Fruit fly (Drosophila melanogaster): ENCODE data around the gene comt.

comt gene

dm6 chrX:13211357-13212137, 47.3 kb upstream of the comt start, which contains the start of gene sno (continued):
- no peak for TF ChIP-seq mirr (GFP tag; optimal IDR thresholded peaks at IDR 0.05)
- TF ChIP-seq klu (GFP tag; IDR thresholded peaks at IDR 0.05): no peak
- peak; percentile 67 for TF ChIP-seq tna (GFP tag; IDR thresholded peaks at IDR 0.05; ENCODE audit: partially characterized antibody)
- TF ChIP-seq HLH4C (GFP tag; IDR thresholded peaks at IDR 0.05; ENCODE audit: partially characterized antibody): peak; percentile 82
- TF ChIP-seq ken (GFP tag; IDR thresholded peaks at IDR 0.05): no peak
- peak; percentile 87 for TF ChIP-seq Scr (GFP tag; IDR thresholded peaks at IDR 0.05; ENCODE audit: partially characterized antibody)
- TF ChIP-seq Bdp1 (GFP tag; optimal IDR thresholded peaks at IDR 0.05): no peak
- no peak for TF ChIP-seq CG3838 (GFP tag; optimal IDR thresholded peaks at IDR 0.05)
- TF ChIP-seq CG16863 (GFP tag; optimal IDR thresholded peaks at IDR 0.05): no peak
- no peak for TF ChIP-seq Aef1 (GFP tag; IDR thresholded peaks at IDR 0.05)
- no peak for TF ChIP-seq prd (optimal IDR thresholded peaks at IDR 0.05)
- no peak for TF ChIP-seq prd (GFP tag; IDR thresholded peaks at IDR 0.05)
- TF ChIP-seq NC2α (GFP tag; optimal IDR thresholded peaks at IDR 0.05): no peak
- TF ChIP-seq ttk (GFP tag; IDR thresholded peaks at IDR 0.05): no peak
- no peak for TF ChIP-seq Antp (GFP tag; optimal IDR thresholded peaks at IDR 0.05)
- TF ChIP-seq wor (GFP tag; IDR thresholded peaks at IDR 0.05): no peak
- TF ChIP-seq CG12659 (GFP tag; optimal IDR thresholded peaks at IDR 0.05): peak; percentile 45
- TF ChIP-seq lov (optimal IDR thresholded peaks at IDR 0.05): no peak
- no peak for TF ChIP-seq lov (GFP tag; IDR thresholded peaks at IDR 0.05)
- no peak for TF ChIP-seq toy (GFP tag; IDR thresholded peaks at IDR 0.05)
- no peak for TF ChIP-seq org-1 (GFP tag; optimal IDR thresholded peaks at IDR 0.05)
- TF ChIP-seq CG30431 (GFP tag; optimal IDR thresholded peaks at IDR 0.05): no peak
- TF ChIP-seq HLH3B (GFP tag; IDR thresholded peaks at IDR 0.05): no peak
- no peak for TF ChIP-seq repo (GFP tag; optimal IDR thresholded peaks at IDR 0.05)
- no peak for TF ChIP-seq dmrt99B (tag; optimal IDR thresholded peaks at IDR 0.05)
- TF ChIP-seq CG15269 (tag; optimal IDR thresholded peaks at IDR 0.05): no peak
- TF ChIP-seq NK7.1 (GFP tag; optimal IDR thresholded peaks at IDR 0.05): no peak
- TF ChIP-seq CG10565 (GFP tag; optimal IDR thresholded peaks at IDR 0.05): no peak
- no peak for TF ChIP-seq CG5953 (GFP tag; IDR thresholded peaks at IDR 0.05)
- no peak for TF ChIP-seq yki (optimal IDR thresholded peaks at IDR 0.05)
- no peak for TF ChIP-seq CG12391 (tag; optimal IDR thresholded peaks at IDR 0.05)
- no peak for TF ChIP-seq HLHmδ (GFP tag; optimal IDR thresholded peaks at IDR 0.05)
- no peak for TF ChIP-seq phol (tag; optimal IDR thresholded peaks at IDR 0.05)
- TF ChIP-seq fd96Cb (tag; optimal IDR thresholded peaks at IDR 0.05): no peak
- no peak for TF ChIP-seq CG11504 (tag; optimal IDR thresholded peaks at IDR 0.05)
- TF ChIP-seq CG14667 (GFP tag; IDR thresholded peaks at IDR 0.05): no peak

- 0 out of 2 replicates have a peak, but pooled peaks have one; percentile 29 for TF ChIP-seq nerfin-2 (GFP tag; IDR thresholded peaks at IDR 0.05; ENCODE audit: partially characterized antibody)
- peak; percentile 34 for TF ChIP-seq Dp (GFP tag; optimal IDR thresholded peaks at IDR 0.05)
- TF ChIP-seq Mes4 (GFP tag; optimal IDR thresholded peaks at IDR 0.05): no peak
- peak; percentile 2 for TF ChIP-seq pzg (GFP tag; optimal IDR thresholded peaks at IDR 0.05)
- peak; percentile 39; the same call in 1 of the 3 replicates for TF ChIP-seq Opbp (GFP tag; IDR thresholded peaks at IDR 0.05; ENCODE audit: partially characterized antibody)
- no peak for TF ChIP-seq CG10543 (GFP tag; optimal IDR thresholded peaks at IDR 0.05)
- TF ChIP-seq Bgb (GFP tag; IDR thresholded peaks at IDR 0.05; ENCODE audit: partially characterized antibody): peak; percentile 39
- no peak for TF ChIP-seq gsb-n (tag; optimal IDR thresholded peaks at IDR 0.05)
- TF ChIP-seq CG10462 (GFP tag; optimal IDR thresholded peaks at IDR 0.05): no peak
- no peak for TF ChIP-seq CG18619 (GFP tag; optimal IDR thresholded peaks at IDR 0.05)
- no peak for TF ChIP-seq nmo (GFP tag; optimal IDR thresholded peaks at IDR 0.05)
- no peak for TF ChIP-seq mirr (GFP tag; optimal IDR thresholded peaks at IDR 0.05)
- TF ChIP-seq YL-1 (GFP tag; optimal IDR thresholded peaks at IDR 0.05): no peak
- peak; percentile 58 for TF ChIP-seq Sry-δ (GFP tag; optimal IDR thresholded peaks at IDR 0.05)
- TF ChIP-seq Dref (GFP tag; IDR thresholded peaks at IDR 0.05): peak; percentile 62
- no peak for TF ChIP-seq Nf-YA (GFP tag; IDR thresholded peaks at IDR 0.05)
- TF ChIP-seq hbn (GFP tag; IDR thresholded peaks at IDR 0.05; ENCODE audit: partially characterized antibody): peak; percentile 48; the same call in 1 of the 2 replicates
- no peak for TF ChIP-seq lov (optimal IDR thresholded peaks at IDR 0.05)
- no peak for TF ChIP-seq lov (GFP tag; IDR thresholded peaks at IDR 0.05)
Observed at dm6 chrX:13212138-13212481, 46.7 kb upstream of the comt start, which contains the start of gene REG. REG (plus strand) TSS chrX:13212325.
